Fruit fly (Drosophila melanogaster) whole organism, adult: Measurements from ENCODE around the gene PQBP1.

ENCODE experiments used
- CG11617 ChIP-seq: fragments of 200-800 bp; sonication (Bioruptor generic); optimal IDR thresholded peaks from 2 replicates; lab custom pipeline; 2017; ENCODE audit warnings: mild to moderate bottlenecking, missing biosample characterization, missing genetic modification reagents, missing genetic modification characterization
- CG5204 ChIP-seq: fragments of 200-800 bp; sonication (Bioruptor generic); optimal IDR thresholded peaks from 2 replicates; lab custom pipeline; 2016; ENCODE audit warnings: missing biosample characterization, missing genetic modification characterization
- CG7045 ChIP-seq: fragments of 200-800 bp; sonication (Bioruptor generic); optimal IDR thresholded peaks from 2 replicates; lab custom pipeline; 2017; ENCODE audit warnings: missing biosample characterization, mild to moderate bottlenecking, missing genetic modification characterization
- CG7101 ChIP-seq: fragments of 200-800 bp; sonication (Bioruptor generic); optimal IDR thresholded peaks from 2 replicates; lab custom pipeline; 2018; ENCODE audit warnings: missing biosample characterization, mild to moderate bottlenecking, missing genetic modification characterization, moderate library complexity
- Clk ChIP-seq: fragments of 200-800 bp; sonication (Bioruptor generic); optimal IDR thresholded peaks from 2 replicates; lab custom pipeline; 2017; ENCODE audit warnings: missing biosample characterization, missing genetic modification characterization
- Crg-1 ChIP-seq: fragments of 200-800 bp; sonication (Bioruptor generic); optimal IDR thresholded peaks from 2 replicates; lab custom pipeline; 2016; ENCODE audit warnings: missing biosample characterization, missing genetic modification characterization
- Hr96 ChIP-seq: fragments of 200-800 bp; sonication (Bioruptor generic); optimal IDR thresholded peaks from 2 replicates; lab custom pipeline; 2016; ENCODE audit warnings: missing biosample characterization, missing genetic modification characterization
- Mnt ChIP-seq: fragments of 200-800 bp; sonication (Bioruptor generic); optimal IDR thresholded peaks from 2 replicates; lab custom pipeline; 2016; ENCODE audit warnings: missing biosample characterization, mild to moderate bottlenecking, missing genetic modification characterization
- bab1 ChIP-seq: fragments of 200-800 bp; sonication (Bioruptor generic); optimal IDR thresholded peaks from 3 replicates; lab custom pipeline; 2019; ENCODE audit warnings: missing biosample characterization, mild to moderate bottlenecking, missing genetic modification characterization, moderate library complexity
- cic ChIP-seq: fragments of 200-800 bp; sonication (Bioruptor generic); optimal IDR thresholded peaks from 2 replicates; lab custom pipeline; 2017; ENCODE audit warnings: missing biosample characterization, mild to moderate bottlenecking, missing genetic modification characterization, moderate library complexity
- ovo ChIP-seq: fragments of 200-800 bp; sonication (Bioruptor generic); optimal IDR thresholded peaks from 2 replicates; lab custom pipeline; 2016; ENCODE audit warnings: missing biosample characterization, missing genetic modification characterization
- pad ChIP-seq: fragments of 200-800 bp; sonication (Bioruptor generic); optimal IDR thresholded peaks from 3 replicates; lab custom pipeline; 2017; ENCODE audit warnings: missing biosample characterization, missing genetic modification characterization, mild to moderate bottlenecking, moderate library complexity, missing genetic modification reagents
- toe ChIP-seq: fragments of 200-800 bp; sonication (Bioruptor generic); optimal IDR thresholded peaks from 2 replicates; lab custom pipeline; 2016; ENCODE audit warnings: missing biosample characterization, missing genetic modification characterization

The PQBP1 gene

dm6 chr3R:25102253-25102652 is 36.7 kb downstream of the PQBP1 start, which contains the start of gene CG45095:
TSS of gene CG45095 (plus strand) at chr3R:25102553.
- TF ChIP-seq Clk (no peak), Mnt (no peak)

dm6 chr3R:25108932-25109331 is 43.3 kb downstream of the PQBP1 start, which contains the start of gene CG34027:
TSS of gene CG34027 (minus strand) at chr3R:25109032.
- no peak for TF ChIP-seq CG7101 (tag; lab: Kevin White, UChicago)
- TF ChIP-seq ovo = no peak
- TF ChIP-seq Crg-1 (GFP tag; lab: Kevin White, UChicago) = no peak
- no peak for TF ChIP-seq cic
- no peak for TF ChIP-seq pad (GFP tag; lab: Kevin White, UChicago)
- TF ChIP-seq Hr96 (GFP tag; lab: Kevin White, UChicago) = no peak
- TF ChIP-seq toe = no peak
- TF ChIP-seq CG7045 (GFP tag; lab: Kevin White, UChicago) = no peak
- TF ChIP-seq bab1 (GFP tag; lab: Kevin White, UChicago) = no peak
- TF ChIP-seq Clk = no peak

dm6 chr3R:25112466-25112939 is 46.9 kb downstream of the PQBP1 start, which contains the start of gene Nepl16:
TSS of gene Nepl16 (minus strand) at chr3R:25112516.
- TF ChIP-seq toe (no peak), bab1 (GFP tag; lab: Kevin White, UChicago) (no peak), CG11617 (no peak), CG5204 (GFP tag; lab: Kevin White, UChicago) (no peak)
